Worm (Caenorhabditis elegans) whole organism, early embryonic: Measurements from ENCODE around the gene K08C7.1.

Source experiments
- aly-1 ChIP-seq: sonication (generic microtip); optimal IDR thresholded peaks from 2 replicates; lab custom pipeline; 2016; ENCODE audit warnings: missing genetic modification characterization, missing compliant biosample characterization
- ama-1 ChIP-seq: fragments of 150-350 bp; optimal IDR thresholded peaks from 2 replicates; lab custom pipeline; 2014
- ceh-13 ChIP-seq: fragments of 200-800 bp; sonication (Bioruptor generic); optimal IDR thresholded peaks from 2 replicates; lab custom pipeline; 2018; ENCODE audit warnings: mild to moderate bottlenecking, missing genetic modification characterization, missing compliant biosample characterization
- ceh-36 ChIP-seq: sonication (generic microtip); optimal IDR thresholded peaks from 2 replicates; lab custom pipeline; 2016; ENCODE audit warnings: missing genetic modification characterization, inconsistent platforms, missing compliant biosample characterization
- ets-7 ChIP-seq: sonication (generic microtip); optimal IDR thresholded peaks from 2 replicates; lab custom pipeline; 2016; ENCODE audit warnings: missing genotype, missing genetic modification characterization, missing compliant biosample characterization
- flt-1 ChIP-seq: fragments of 200-800 bp; sonication (Bioruptor generic); IDR thresholded peaks from 2 replicates; pipeline ENCODE4 v1.3.6; 2022; ENCODE audit warnings: missing genetic modification characterization, missing compliant biosample characterization
- hmbx-1 ChIP-seq: sonication (generic microtip); optimal IDR thresholded peaks from 2 replicates; lab custom pipeline; 2016; ENCODE audit warnings: mild to moderate bottlenecking, missing genetic modification characterization, missing compliant biosample characterization
- hmg-4 ChIP-seq: fragments of 200-800 bp; sonication (Bioruptor generic); optimal IDR thresholded peaks from 2 replicates; lab custom pipeline; 2018; ENCODE audit warnings: mild to moderate bottlenecking, missing genetic modification characterization, missing compliant biosample characterization
- hnd-1 ChIP-seq: sonication (generic microtip); optimal IDR thresholded peaks from 2 replicates; lab custom pipeline; 2016; ENCODE audit warnings: missing genetic modification characterization, missing compliant biosample characterization
- scrt-1 ChIP-seq: fragments of 200-800 bp; sonication (Bioruptor generic); IDR thresholded peaks from 2 replicates; pipeline ENCODE4 v1.3.6; 2022; ENCODE audit warnings: missing genetic modification characterization, missing compliant biosample characterization
- sea-1 ChIP-seq: fragments of 200-800 bp; sonication (Bioruptor generic); conservative IDR thresholded peaks from 2 replicates; pipeline ENCODE4 v1.3.6; 2022; ENCODE audit warnings: missing genetic modification characterization, missing compliant biosample characterization
- tra-4 ChIP-seq: sonication (generic microtip); optimal IDR thresholded peaks from 2 replicates; lab custom pipeline; 2017; ENCODE audit warnings: missing genetic modification characterization, missing compliant biosample characterization

DNA sequence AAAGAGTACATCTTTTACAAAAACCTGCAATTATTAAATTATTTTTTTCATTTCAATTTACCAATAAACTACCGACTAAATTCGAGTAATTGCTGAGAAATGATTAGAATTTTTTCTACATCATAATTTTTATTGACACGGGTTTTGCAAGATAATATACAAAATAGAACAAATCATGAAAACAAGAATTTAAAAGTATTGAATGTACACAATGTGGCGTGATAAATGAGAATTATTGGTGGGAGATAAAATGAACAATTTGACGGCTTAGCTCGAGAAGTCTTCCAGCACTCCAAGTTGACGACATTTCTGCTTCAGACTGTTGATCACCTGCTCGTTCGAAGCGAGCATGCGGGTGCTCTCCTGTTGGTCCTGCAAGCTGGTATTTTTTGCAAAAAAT lies 38.6 kb downstream of the K08C7.1 start, which contains the start of gene R102.4:
- TF ChIP-seq ama-1 (lab: Kevin White, UChicago) (no peak), hmbx-1 (tag; lab: Kevin White, UChicago) (no peak), hmg-4 (no peak), tra-4 (tag; lab: Kevin White, UChicago) (no peak), aly-1 (tag; lab: Kevin White, UChicago) (no peak), ceh-36 (no peak), sea-1 (GFP tag; lab: Robert Waterston, UW) (no peak), hnd-1 (no peak), ets-7 (tag; lab: Kevin White, UChicago) (no peak), flt-1 (GFP tag; lab: Robert Waterston, UW) (no peak), scrt-1 (GFP tag; lab: Robert Waterston, UW) (no peak), ceh-13 (GFP tag; lab: Kevin White, UChicago) (no peak)
